Fruit fly (Drosophila melanogaster): ENCODE results near the gene Ste12DOR.

DNA sequence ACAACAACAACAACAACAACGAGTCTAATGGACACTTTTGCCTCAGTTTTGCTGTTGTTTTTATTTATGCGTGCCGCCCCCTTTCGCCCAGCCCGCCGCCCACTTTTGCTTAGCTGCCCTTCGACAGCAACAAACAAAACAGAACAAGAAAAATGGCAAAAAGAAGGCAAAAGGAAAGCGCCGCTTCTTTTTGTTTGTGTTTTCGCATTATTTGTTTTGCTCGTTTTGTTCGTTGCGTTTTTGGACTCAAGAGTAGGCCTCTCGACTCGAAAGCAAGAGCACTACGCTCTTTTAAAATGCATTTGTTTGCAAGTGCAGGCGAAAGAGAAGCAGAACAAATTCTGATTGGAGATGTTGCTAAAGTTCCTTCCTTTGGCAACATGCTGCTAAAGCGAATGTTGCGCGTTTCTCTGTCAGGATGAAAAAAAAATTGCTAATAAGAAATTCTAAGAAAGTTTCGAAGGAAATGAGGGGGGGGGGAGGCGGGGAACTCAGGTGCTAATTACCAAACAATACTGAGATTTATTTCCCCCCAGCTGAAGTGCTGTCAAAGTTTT, 6.8 kb upstream of the Ste12DOR start:
- TF ChIP-seq bab1 (GFP tag; optimal IDR thresholded peaks at IDR 0.05) (no peak), cnc (optimal IDR thresholded peaks at IDR 0.05) (no peak), Mnt (GFP tag; optimal IDR thresholded peaks at IDR 0.05) (no peak), CG14711 (tag; optimal IDR thresholded peaks at IDR 0.05) (no peak), tj (GFP tag; optimal IDR thresholded peaks at IDR 0.05) (no peak), Clk (GFP tag; optimal IDR thresholded peaks at IDR 0.05) (no peak), kay (GFP tag; ENCODE audit: borderline replicate concordance) (no peak), CG5204 (GFP tag; optimal IDR thresholded peaks at IDR 0.05) (no peak)
